Worm (Caenorhabditis elegans) whole organism, L2 larva: ENCODE data around the gene F58G1.8.

Source experiments
- C34F6.9 ChIP-seq: fragments of 150-350 bp; optimal IDR thresholded peaks from 2 replicates; lab custom pipeline; 2014; ENCODE audit warnings: missing biosample characterization, missing genetic modification characterization
- F13H6.1 ChIP-seq: sonication (generic microtip); optimal IDR thresholded peaks from 2 replicates; lab custom pipeline; 2016; ENCODE audit warnings: missing genetic modification characterization, missing compliant biosample characterization
- R02D3.7 ChIP-seq: fragments of 150-350 bp; optimal IDR thresholded peaks from 2 replicates; lab custom pipeline; 2014; ENCODE audit warnings: missing biosample characterization, missing genetic modification characterization
- alr-1 ChIP-seq: fragments of 150-350 bp; optimal IDR thresholded peaks from 2 replicates; lab custom pipeline; 2014; ENCODE audit warnings: missing biosample characterization, missing genetic modification characterization
- blmp-1 ChIP-seq: sonication (generic microtip); optimal IDR thresholded peaks from 2 replicates; lab custom pipeline; 2017; ENCODE audit warnings: missing genetic modification characterization, mild to moderate bottlenecking, missing compliant biosample characterization, antibody characterized with exemption, moderate library complexity; ENCODE audit not compliant: insufficient read depth
- ceh-16 ChIP-seq: fragments of 150-350 bp; optimal IDR thresholded peaks from 2 replicates; lab custom pipeline; 2014; ENCODE audit warnings: missing biosample characterization, missing genetic modification characterization
- ceh-82 ChIP-seq: fragments of 150-350 bp; optimal IDR thresholded peaks from 2 replicates; lab custom pipeline; 2014; ENCODE audit warnings: missing biosample characterization, missing genetic modification characterization
- crh-2 ChIP-seq: sonication (generic microtip); optimal IDR thresholded peaks from 2 replicates; lab custom pipeline; 2017; ENCODE audit warnings: missing biosample characterization, missing genetic modification characterization
- egl-27 ChIP-seq: sonication (generic microtip); optimal IDR thresholded peaks from 3 replicates; lab custom pipeline; 2017; ENCODE audit warnings: missing biosample characterization, missing genetic modification reagents, missing genetic modification characterization
- fos-1 ChIP-seq: fragments of 150-350 bp; optimal IDR thresholded peaks from 2 replicates; lab custom pipeline; 2014; ENCODE audit warnings: missing biosample characterization, missing genetic modification characterization
- gmeb-1 ChIP-seq: fragments of 150-350 bp; optimal IDR thresholded peaks from 2 replicates; lab custom pipeline; 2014; ENCODE audit warnings: missing biosample characterization, missing genetic modification characterization
- lin-11 ChIP-seq: fragments of 150-350 bp; sonication (generic microtip); optimal IDR thresholded peaks from 2 replicates; lab custom pipeline; 2014; ENCODE audit warnings: missing biosample characterization, missing genetic modification characterization, inconsistent platforms, mixed read lengths
- lsy-2 ChIP-seq, 2 experiments: fragments of 150-350 bp in 1 of 2; sonication (generic microtip) in 1 of 2; optimal IDR thresholded peaks; 2 replicates each; lab custom pipeline; 2014 to 2017; ENCODE audit warnings: missing biosample characterization in 2 of 2, missing genetic modification characterization in 2 of 2
- mab-5 ChIP-seq: fragments of 150-350 bp; optimal IDR thresholded peaks from 2 replicates; lab custom pipeline; 2014; ENCODE audit warnings: missing biosample characterization, missing genetic modification characterization
- mbf-1 ChIP-seq: sonication (generic microtip); optimal IDR thresholded peaks from 2 replicates; lab custom pipeline; 2017; ENCODE audit warnings: missing biosample characterization, missing genetic modification characterization
- mdl-1 ChIP-seq, 2 experiments: fragments of 150-350 bp in 1 of 2; sonication (generic microtip) in 1 of 2; optimal IDR thresholded peaks; 2 replicates each; lab custom pipeline; 2017; ENCODE audit warnings: missing biosample characterization in 2 of 2, missing genetic modification characterization in 2 of 2
- nhr-11 ChIP-seq: fragments of 150-350 bp; optimal IDR thresholded peaks from 2 replicates; lab custom pipeline; 2014; ENCODE audit warnings: missing biosample characterization, missing genetic modification characterization
- nhr-129 ChIP-seq: fragments of 150-350 bp; optimal IDR thresholded peaks from 2 replicates; lab custom pipeline; 2014; ENCODE audit warnings: missing biosample characterization, missing genetic modification characterization
- nhr-23 ChIP-seq: fragments of 150-350 bp; optimal IDR thresholded peaks from 2 replicates; lab custom pipeline; 2014; ENCODE audit warnings: missing biosample characterization, missing genetic modification reagents, missing genetic modification characterization
- nhr-237 ChIP-seq: fragments of 150-350 bp; optimal IDR thresholded peaks from 2 replicates; lab custom pipeline; 2014; ENCODE audit warnings: missing biosample characterization, missing genetic modification characterization
- nhr-25 ChIP-seq: fragments of 150-350 bp; sonication (generic microtip); optimal IDR thresholded peaks from 3 replicates; lab custom pipeline; 2014; ENCODE audit warnings: missing biosample characterization, missing genetic modification characterization
- peb-1 ChIP-seq: fragments of 150-350 bp; optimal IDR thresholded peaks from 2 replicates; lab custom pipeline; 2014; ENCODE audit warnings: missing biosample characterization, missing genetic modification characterization
- sem-4 ChIP-seq: fragments of 150-350 bp; optimal IDR thresholded peaks from 2 replicates; lab custom pipeline; 2014; ENCODE audit warnings: missing biosample characterization, missing genetic modification reagents, missing genetic modification characterization
- skn-1 ChIP-seq: sonication (generic microtip); optimal IDR thresholded peaks from 2 replicates; lab custom pipeline; 2017; ENCODE audit warnings: missing biosample characterization, missing genetic modification characterization
- sma-3 ChIP-seq: sonication (generic microtip); optimal IDR thresholded peaks from 2 replicates; lab custom pipeline; 2016; ENCODE audit warnings: missing genetic modification reagents, missing genetic modification characterization, missing compliant biosample characterization
- sma-9 ChIP-seq, 2 experiments: fragments of 150-350 bp in 1 of 2; sonication (generic microtip) in 1 of 2; optimal IDR thresholded peaks; 2 replicates each; lab custom pipeline; 2014 to 2016; ENCODE audit warnings: missing genetic modification characterization in 2 of 2, mild to moderate bottlenecking in 1 of 2, missing biosample characterization in 1 of 2, missing compliant biosample characterization in 1 of 2, missing genetic modification reagents in 1 of 2, moderate library complexity in 1 of 2
- zag-1 ChIP-seq: fragments of 150-350 bp; optimal IDR thresholded peaks from 2 replicates; lab custom pipeline; 2014; ENCODE audit warnings: missing biosample characterization, missing genetic modification characterization
- ztf-11 ChIP-seq: sonication (generic microtip); optimal IDR thresholded peaks from 2 replicates; lab custom pipeline; 2017; ENCODE audit warnings: missing biosample characterization, missing genetic modification characterization
- ztf-4 ChIP-seq: fragments of 150-350 bp; optimal IDR thresholded peaks from 2 replicates; lab custom pipeline; 2014; ENCODE audit warnings: missing biosample characterization, missing genetic modification characterization

Gene F58G1.8

DNA sequence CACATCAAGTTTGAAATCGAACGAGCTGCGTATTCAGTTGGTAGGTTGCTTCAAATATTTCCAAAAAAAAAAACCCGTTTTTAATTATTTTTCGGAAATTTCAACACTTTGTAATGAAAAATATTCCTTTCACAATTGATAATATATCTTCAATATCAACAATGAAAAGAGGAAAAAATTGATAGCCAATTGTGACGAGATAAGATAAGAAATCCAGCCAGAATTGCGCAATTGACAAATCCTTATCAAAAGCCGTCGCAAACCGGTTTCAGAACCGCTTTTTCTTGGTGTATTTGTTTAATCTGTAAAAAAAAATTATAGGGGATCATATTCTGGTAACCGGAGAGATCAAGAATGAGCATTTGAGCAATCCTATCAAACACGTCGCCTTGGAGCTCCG is 17.0 kb upstream of the F58G1.8 start:
- no peak for TF ChIP-seq nhr-237 (tag; lab: Kevin White, UChicago)
- no peak for TF ChIP-seq zag-1 (tag; lab: Kevin White, UChicago)
- no peak for TF ChIP-seq mdl-1 (tag; optimal IDR thresholded peaks at IDR 0.05; lab: Kevin White, UChicago)

DNA sequence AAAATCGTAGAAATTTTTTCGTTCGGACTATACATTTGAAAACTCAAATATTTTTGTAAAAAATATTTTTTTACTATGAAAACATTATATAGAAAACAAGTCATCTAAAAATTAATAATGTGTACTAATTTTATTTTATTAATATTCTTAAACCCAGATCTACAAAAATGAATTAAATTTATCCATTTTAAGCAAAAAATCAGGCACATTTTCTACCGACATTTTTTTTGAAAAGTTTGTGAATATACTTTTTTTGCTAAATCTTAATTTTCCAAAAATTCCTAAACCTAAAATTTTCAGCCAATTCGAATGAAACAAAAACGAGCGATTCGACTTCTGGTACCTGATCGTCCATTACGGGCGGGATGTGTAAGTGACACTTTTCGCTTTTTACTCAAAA is 14.3 kb upstream of the F58G1.8 start, which contains the start of gene arrd-10:
arrd-10 (plus strand) TSS at position 301 of the 400 bp plus-strand sequence.
- TF ChIP-seq nhr-237 (tag; lab: Kevin White, UChicago) (no peak), nhr-11 (no peak), skn-1 (tag; lab: Kevin White, UChicago) (no peak), egl-27 (tag; lab: Kevin White, UChicago) (no peak), F13H6.1 (no peak), ceh-16 (no peak), ztf-11 (no peak)

DNA sequence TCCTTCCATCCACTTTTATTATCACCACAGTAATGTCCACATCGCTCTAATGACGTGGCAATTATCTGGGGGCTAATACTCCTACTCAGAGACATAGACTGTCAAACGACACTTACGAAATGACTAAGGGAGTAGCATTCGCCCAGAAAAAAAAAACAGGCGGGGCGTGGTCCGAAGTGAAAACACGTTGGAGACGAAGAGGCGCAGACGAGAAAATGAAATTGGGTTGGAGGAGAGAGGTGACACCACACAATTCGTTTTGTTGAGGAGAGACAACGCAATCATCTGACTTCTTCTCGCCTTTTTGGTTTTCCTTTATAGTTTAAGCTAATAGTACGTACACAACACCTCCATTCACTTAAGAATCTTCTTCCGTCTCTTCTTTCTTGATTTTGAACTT is 13.7 kb upstream of the F58G1.8 start:
- TF ChIP-seq ztf-4 (tag; lab: Kevin White, UChicago) (no peak), peb-1 (tag; lab: Kevin White, UChicago) (no peak), C34F6.9 (tag; lab: Kevin White, UChicago) (no peak), crh-2 (tag; lab: Kevin White, UChicago) (peak; percentile 8), fos-1 (tag; lab: Kevin White, UChicago) (peak; percentile 26), sma-3 (GFP tag; lab: Kevin White, UChicago) (peak; percentile 1), nhr-25 (peak; percentile 21), alr-1 (no peak), ztf-11 (no peak), blmp-1 (tag; lab: Kevin White, UChicago) (peak; percentile 26), sma-9 (GFP tag; optimal IDR thresholded peaks at IDR 0.05; lab: Kevin White, UChicago) (no peak), sma-9 (tag; optimal IDR thresholded peaks at IDR 0.05; lab: Kevin White, UChicago) (no peak), sem-4 (tag; lab: Kevin White, UChicago) (peak; percentile 23), ceh-82 (no peak)

DNA sequence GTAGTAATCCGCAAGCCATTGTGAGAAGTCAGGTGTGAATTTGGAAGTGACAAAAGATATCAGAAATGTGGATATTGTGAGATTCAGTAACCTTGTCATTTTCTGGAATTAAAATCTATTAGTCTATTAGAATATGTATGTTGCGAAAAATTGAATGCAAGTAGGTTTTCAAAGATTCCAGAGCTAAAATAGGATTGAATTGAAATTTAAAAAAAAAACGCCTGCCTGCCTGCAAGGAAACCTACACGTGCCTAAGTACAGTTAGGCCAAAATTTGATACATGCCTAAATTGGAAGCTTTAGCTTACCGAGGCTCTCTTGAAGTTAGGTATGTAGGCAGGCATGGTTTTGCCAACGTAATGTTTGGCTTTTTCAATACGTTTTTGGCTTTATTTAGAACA is 9.8 kb upstream of the F58G1.8 start, which contains the start of gene lips-9:
lips-9 (minus strand) TSS at position 101 of the 400 bp plus-strand sequence.
- TF ChIP-seq mab-5 (tag; lab: Kevin White, UChicago): no peak
- no peak for TF ChIP-seq nhr-23 (tag; lab: Kevin White, UChicago)
- TF ChIP-seq sem-4 (tag; lab: Kevin White, UChicago): no peak
- TF ChIP-seq ztf-4 (tag; lab: Kevin White, UChicago): no peak
- TF ChIP-seq sma-9 (GFP tag; optimal IDR thresholded peaks at IDR 0.05; lab: Kevin White, UChicago): no peak
- no peak for TF ChIP-seq sma-9 (tag; optimal IDR thresholded peaks at IDR 0.05; lab: Kevin White, UChicago)
- TF ChIP-seq mdl-1 (tag; optimal IDR thresholded peaks at IDR 0.05; lab: Kevin White, UChicago): no peak
- no peak for TF ChIP-seq lin-11 (tag; lab: Kevin White, UChicago)
- no peak for TF ChIP-seq lsy-2 (tag; optimal IDR thresholded peaks at IDR 0.05; lab: Kevin White, UChicago)
- TF ChIP-seq ztf-11: no peak
- TF ChIP-seq crh-2 (tag; lab: Kevin White, UChicago): no peak
- TF ChIP-seq nhr-129 (tag; lab: Kevin White, UChicago): no peak
- TF ChIP-seq alr-1: no peak

DNA sequence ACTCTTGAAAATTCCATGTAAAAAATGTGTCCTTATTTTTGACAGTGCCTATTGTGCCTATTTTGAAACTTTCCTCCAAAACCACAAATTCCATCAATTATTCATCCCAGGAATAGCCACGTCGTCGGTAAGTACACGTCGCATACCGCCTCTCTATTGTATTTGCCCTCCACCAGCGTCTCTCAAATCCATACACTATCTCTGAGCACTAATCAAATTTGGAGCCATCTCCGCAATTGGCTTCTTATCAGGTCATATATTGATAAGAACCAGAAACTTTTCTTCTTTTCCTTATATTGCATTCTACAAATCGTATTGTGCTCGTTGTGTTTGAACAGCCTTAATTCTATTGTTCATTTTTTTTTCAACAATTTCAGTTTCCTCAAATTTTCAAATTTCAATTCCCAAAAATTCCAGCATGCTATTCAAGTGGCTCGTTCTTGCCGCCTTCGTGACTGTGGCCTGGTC is 6.0 kb upstream of the F58G1.8 start, which contains the start of gene dct-18:
dct-18 (plus strand) TSS at position 418 of the 468 bp plus-strand sequence.
- TF ChIP-seq sma-9 (GFP tag; optimal IDR thresholded peaks at IDR 0.05; lab: Kevin White, UChicago) (peak; percentile 18), sma-9 (tag; optimal IDR thresholded peaks at IDR 0.05; lab: Kevin White, UChicago) (no peak), crh-2 (tag; lab: Kevin White, UChicago) (peak; percentile 85), lin-11 (tag; lab: Kevin White, UChicago) (no peak), R02D3.7 (no peak), fos-1 (tag; lab: Kevin White, UChicago) (peak; percentile 81)

DNA sequence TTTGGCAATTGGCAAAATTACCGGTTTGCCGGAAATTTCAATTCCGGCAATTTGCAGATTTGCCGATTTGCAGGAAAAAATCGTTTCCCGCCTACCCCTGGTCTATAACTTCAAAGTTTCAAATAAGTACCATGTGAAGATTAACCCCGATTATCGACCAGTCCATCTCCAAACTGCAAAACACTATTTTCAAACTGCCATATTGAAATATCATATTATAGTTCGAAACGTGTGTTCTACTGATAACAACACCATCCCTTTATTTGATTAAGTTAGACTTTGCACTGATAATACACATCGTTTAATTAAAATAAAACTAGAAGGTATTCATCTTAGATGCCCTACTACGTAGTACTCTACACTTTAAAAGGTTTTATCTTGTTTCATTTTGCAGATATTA is 4.7 kb upstream of the F58G1.8 start:
- TF ChIP-seq ceh-16: no peak
- no peak for TF ChIP-seq gmeb-1
- TF ChIP-seq fos-1 (tag; lab: Kevin White, UChicago): peak; percentile 13
- TF ChIP-seq mbf-1 (tag; lab: Kevin White, UChicago): no peak
- no peak for TF ChIP-seq sem-4 (tag; lab: Kevin White, UChicago)
